Worm (Caenorhabditis elegans) whole organism, early embryonic: ENCODE results near the gene F57G9.3.

Experiments used
- ceh-13 ChIP-seq: fragments of 200-800 bp; sonication (Bioruptor generic); optimal IDR thresholded peaks from 2 replicates; lab custom pipeline; 2018; ENCODE audit warnings: mild to moderate bottlenecking, missing genetic modification characterization, missing compliant biosample characterization
- hmg-4 ChIP-seq: fragments of 200-800 bp; sonication (Bioruptor generic); optimal IDR thresholded peaks from 2 replicates; lab custom pipeline; 2018; ENCODE audit warnings: mild to moderate bottlenecking, missing genetic modification characterization, missing compliant biosample characterization

- TF ChIP-seq hmg-4: no peak
- TF ChIP-seq ceh-13: no peak
Observed at ce11 chrII:12435202-12435872, 25.3 kb upstream of the F57G9.3 start.
